Fruit fly (Drosophila melanogaster) whole organism, embryonic: ENCODE measurements around the gene CG46459.

ENCODE experiments used
- CG10462 ChIP-seq: fragments of 200-800 bp; sonication (Bioruptor generic); optimal IDR thresholded peaks from 2 replicates; lab custom pipeline; 2016; ENCODE audit warnings: missing biosample characterization, missing genetic modification characterization
- CG11456 ChIP-seq: fragments of 200-800 bp; sonication (Bioruptor generic); IDR thresholded peaks from 3 replicates; pipeline ENCODE4 v1.3.6; 2022; ENCODE audit warnings: missing biosample characterization, missing genetic modification characterization
- CG12744 ChIP-seq: fragments of 200-800 bp; sonication (Bioruptor generic); optimal IDR thresholded peaks from 2 replicates; lab custom pipeline; 2016; ENCODE audit warnings: missing biosample characterization, missing genetic modification characterization
- CG15073 ChIP-seq: fragments of 200-800 bp; sonication (Bioruptor generic); optimal IDR thresholded peaks from 2 replicates; lab custom pipeline; 2016; ENCODE audit warnings: missing biosample characterization, missing genetic modification characterization
- CG15269 ChIP-seq: fragments of 200-800 bp; sonication (Bioruptor generic); optimal IDR thresholded peaks from 2 replicates; lab custom pipeline; 2018; ENCODE audit warnings: missing biosample characterization, mild to moderate bottlenecking, missing genetic modification characterization, moderate library complexity
- CG15601 ChIP-seq: fragments of 200-800 bp; sonication (Bioruptor generic); optimal IDR thresholded peaks from 3 replicates; lab custom pipeline; 2019; ENCODE audit warnings: missing biosample characterization, mild to moderate bottlenecking, missing genetic modification characterization, moderate library complexity
- CG15696 ChIP-seq: fragments of 200-800 bp; sonication (Bioruptor generic); optimal IDR thresholded peaks from 2 replicates; lab custom pipeline; 2019; ENCODE audit warnings: missing biosample characterization, mild to moderate bottlenecking, missing genetic modification characterization, moderate library complexity
- CG1602 ChIP-seq: fragments of 200-800 bp; sonication (Bioruptor generic); optimal IDR thresholded peaks from 3 replicates; lab custom pipeline; 2016; ENCODE audit warnings: missing biosample characterization, missing genetic modification characterization
- CG17568 ChIP-seq: fragments of 200-800 bp; sonication (Bioruptor generic); optimal IDR thresholded peaks from 2 replicates; lab custom pipeline; 2018; ENCODE audit warnings: missing biosample characterization, mild to moderate bottlenecking, missing genetic modification characterization, moderate library complexity
- CG2202 ChIP-seq: fragments of 200-800 bp; sonication (Bioruptor generic); optimal IDR thresholded peaks from 2 replicates; lab custom pipeline; 2018; ENCODE audit warnings: missing biosample characterization, mild to moderate bottlenecking, missing genetic modification characterization
- CG31365 ChIP-seq: fragments of 200-800 bp; sonication (Bioruptor generic); optimal IDR thresholded peaks from 2 replicates; lab custom pipeline; 2018; ENCODE audit warnings: missing biosample characterization, mild to moderate bottlenecking, missing genetic modification characterization
- CG33213 ChIP-seq: fragments of 200-800 bp; sonication (Bioruptor generic); optimal IDR thresholded peaks from 3 replicates; lab custom pipeline; 2016; ENCODE audit warnings: missing biosample characterization, missing genetic modification characterization
- CG3838 ChIP-seq: fragments of 200-800 bp; sonication (Bioruptor generic); optimal IDR thresholded peaks from 3 replicates; lab custom pipeline; 2016; ENCODE audit warnings: missing biosample characterization, missing genetic modification characterization
- CG7372 ChIP-seq: fragments of 200-800 bp; sonication (Bioruptor generic); IDR thresholded peaks from 2 replicates; pipeline ENCODE4 v1.3.6; 2022; ENCODE audit warnings: missing biosample characterization, missing genetic modification characterization
- CG8089 ChIP-seq: fragments of 200-800 bp; sonication (Bioruptor generic); optimal IDR thresholded peaks from 3 replicates; lab custom pipeline; 2016; ENCODE audit warnings: missing biosample characterization, missing genetic modification characterization
- CkIIα-i1 ChIP-seq: fragments of 200-800 bp; sonication (Bioruptor generic); IDR thresholded peaks from 2 replicates; pipeline ENCODE4 v1.3.6; 2022; ENCODE audit warnings: missing biosample characterization, missing genetic modification characterization
- Ets65A ChIP-seq: fragments of 200-800 bp; sonication (Bioruptor generic); peaks from one replicate; lab custom pipeline; 2016; ENCODE audit warnings: missing biosample characterization, missing genetic modification characterization
- Gug ChIP-seq: fragments of 200-800 bp; sonication (Bioruptor generic); IDR thresholded peaks from 4 replicates; pipeline ENCODE4 v1.3.6; 2022; ENCODE audit warnings: missing biosample characterization, missing genetic modification characterization
- HLH3B ChIP-seq: fragments of 200-800 bp; sonication (Bioruptor generic); IDR thresholded peaks from 2 replicates; pipeline ENCODE4 v1.3.6; 2022; ENCODE audit warnings: missing biosample characterization, missing genetic modification characterization
- Hmx ChIP-seq: fragments of 200-800 bp; sonication (Bioruptor generic); optimal IDR thresholded peaks from 2 replicates; lab custom pipeline; 2016; ENCODE audit warnings: missing biosample characterization, missing genetic modification characterization
- Hr39 ChIP-seq: fragments of >200 bp; optimal IDR thresholded peaks from 2 replicates; lab custom pipeline; 2017
- Hr51 ChIP-seq, 2 experiments: fragments of 200-800 bp; sonication (Bioruptor generic); optimal IDR thresholded peaks; 2 replicates in 1 of 2; 3 replicates in 1 of 2; lab custom pipeline; 2016 to 2018; ENCODE audit warnings: missing biosample characterization in 2 of 2, missing genetic modification characterization in 2 of 2, mild to moderate bottlenecking in 1 of 2, moderate library complexity in 1 of 2
- NK7.1 ChIP-seq: fragments of 200-800 bp; sonication (Bioruptor generic); optimal IDR thresholded peaks from 3 replicates; lab custom pipeline; 2016; ENCODE audit warnings: missing biosample characterization, missing genetic modification characterization
- Sry-β ChIP-seq: fragments of 200-800 bp; sonication (Bioruptor generic); optimal IDR thresholded peaks from 2 replicates; lab custom pipeline; 2018; ENCODE audit warnings: missing biosample characterization, mild to moderate bottlenecking, missing genetic modification characterization, moderate library complexity
- TFAM ChIP-seq: fragments of 200-800 bp; sonication (Bioruptor generic); optimal IDR thresholded peaks from 2 replicates; lab custom pipeline; 2017; ENCODE audit warnings: missing biosample characterization, missing genetic modification characterization, inconsistent platforms
- al ChIP-seq: fragments of 200-800 bp; sonication (Bioruptor generic); IDR thresholded peaks from 2 replicates; pipeline ENCODE4 v1.3.6; 2022; ENCODE audit warnings: missing biosample characterization, missing genetic modification characterization
- amos ChIP-seq: fragments of 200-800 bp; sonication (Bioruptor generic); IDR thresholded peaks from 2 replicates; pipeline ENCODE4 v1.3.6; 2022; ENCODE audit warnings: missing biosample characterization, missing genetic modification characterization; ENCODE audit not compliant: partially characterized antibody
- bigmax ChIP-seq: fragments of 200-800 bp; sonication (Bioruptor generic); optimal IDR thresholded peaks from 2 replicates; lab custom pipeline; 2018; ENCODE audit warnings: missing biosample characterization, mild to moderate bottlenecking, missing genetic modification characterization
- chif ChIP-seq, 2 experiments: fragments of 200-800 bp; sonication (Bioruptor generic); optimal IDR thresholded peaks; 3 replicates each; lab custom pipeline; 2016; ENCODE audit warnings: missing biosample characterization in 2 of 2, missing genetic modification characterization in 2 of 2
- croc ChIP-seq: fragments of 200-800 bp; sonication (Bioruptor generic); conservative IDR thresholded peaks from 3 replicates; pipeline ENCODE4 v1.3.6; 2022; ENCODE audit warnings: missing biosample characterization, missing genetic modification characterization
- danr ChIP-seq: fragments of 200-800 bp; sonication (Bioruptor generic); IDR thresholded peaks from 2 replicates; pipeline ENCODE4 v1.3.6; 2022; ENCODE audit warnings: missing biosample characterization, missing genetic modification characterization
- dysf ChIP-seq: fragments of 200-800 bp; sonication (Bioruptor generic); IDR thresholded peaks from 3 replicates; pipeline ENCODE4 v1.3.6; 2022; ENCODE audit warnings: missing biosample characterization, missing genetic modification characterization
- esg ChIP-seq: fragments of 200-800 bp; sonication (Bioruptor generic); conservative IDR thresholded peaks from 2 replicates; pipeline ENCODE4 v1.3.6; 2022; ENCODE audit warnings: missing biosample characterization, missing genetic modification characterization
- gem ChIP-seq: fragments of 200-800 bp; sonication (Bioruptor generic); optimal IDR thresholded peaks from 2 replicates; lab custom pipeline; 2019; ENCODE audit warnings: missing biosample characterization, mild to moderate bottlenecking, missing genetic modification characterization, moderate library complexity
- hb ChIP-seq: fragments of 200-800 bp; sonication (Bioruptor generic); IDR thresholded peaks from 3 replicates; pipeline ENCODE4 v1.3.6; 2022; ENCODE audit warnings: missing biosample characterization, missing genetic modification characterization; ENCODE audit not compliant: partially characterized antibody
- hkb ChIP-seq, 2 experiments: fragments of 200-800 bp in 1 of 2; fragments of >200 bp in 1 of 2; sonication (Bioruptor generic) in 1 of 2; IDR thresholded peaks in 1 of 2; optimal IDR thresholded peaks in 1 of 2; 2 replicates each; pipeline versions ENCODE4 v1.3.6 to Lab custom; 2017 to 2022; ENCODE audit warnings: missing biosample characterization in 1 of 2, missing genetic modification characterization in 1 of 2
- insv ChIP-seq, 2 experiments: fragments of 200-800 bp; sonication (Bioruptor generic); optimal IDR thresholded peaks; 3 replicates each; lab custom pipeline; 2016 to 2018; ENCODE audit warnings: missing biosample characterization in 2 of 2, missing genetic modification characterization in 2 of 2
- ken ChIP-seq: fragments of 200-800 bp; sonication (Bioruptor generic); IDR thresholded peaks from 3 replicates; pipeline ENCODE4 v1.3.6; 2022; ENCODE audit warnings: missing biosample characterization, missing genetic modification characterization
- luna ChIP-seq: fragments of 200-800 bp; sonication (Bioruptor generic); optimal IDR thresholded peaks from 2 replicates; lab custom pipeline; 2016; ENCODE audit warnings: missing biosample characterization, missing genetic modification characterization
- mld ChIP-seq: fragments of 200-800 bp; sonication (Bioruptor generic); IDR thresholded peaks from 3 replicates; pipeline ENCODE4 v1.3.6; 2022; ENCODE audit warnings: missing biosample characterization, missing genetic modification characterization; ENCODE audit not compliant: partially characterized antibody
- nerfin-2 ChIP-seq: fragments of 200-800 bp; sonication (Bioruptor generic); IDR thresholded peaks from 2 replicates; pipeline ENCODE4 v1.3.6; 2022; ENCODE audit warnings: missing biosample characterization, missing genetic modification characterization; ENCODE audit not compliant: partially characterized antibody
- pnt ChIP-seq: fragments of 200-800 bp; sonication (Bioruptor generic); optimal IDR thresholded peaks from 3 replicates; lab custom pipeline; 2016; ENCODE audit warnings: missing biosample characterization, missing genetic modification characterization
- prd ChIP-seq, 3 experiments: fragments of >200 bp in 2 of 3; fragments of 200-800 bp in 1 of 3; sonication (Bioruptor generic) in 1 of 3; optimal IDR thresholded peaks in 2 of 3; IDR thresholded peaks in 1 of 3; 2 replicates in 2 of 3; 3 replicates in 1 of 3; pipeline versions ENCODE4 v1.3.6 to Lab custom; 2017 to 2022; ENCODE audit warnings: missing biosample characterization in 1 of 3, missing genetic modification characterization in 1 of 3
- shn ChIP-seq: fragments of 200-800 bp; sonication (Bioruptor generic); optimal IDR thresholded peaks from 3 replicates; lab custom pipeline; 2016; ENCODE audit warnings: missing biosample characterization, missing genetic modification characterization
- slou ChIP-seq: fragments of 200-800 bp; sonication (Bioruptor generic); optimal IDR thresholded peaks from 3 replicates; lab custom pipeline; 2016; ENCODE audit warnings: missing biosample characterization, missing genetic modification characterization
- tgo ChIP-seq: fragments of 200-800 bp; sonication (Bioruptor generic); IDR thresholded peaks from 3 replicates; pipeline ENCODE4 v1.3.6; 2022; ENCODE audit warnings: missing biosample characterization, missing genetic modification characterization
- twi ChIP-seq: fragments of 200-800 bp; optimal IDR thresholded peaks from 2 replicates; lab custom pipeline; 2019; ENCODE audit warnings: missing biosample characterization, mild to moderate bottlenecking, missing genetic modification characterization, moderate library complexity
- wdn ChIP-seq: fragments of 200-800 bp; sonication (Bioruptor generic); IDR thresholded peaks from 2 replicates; pipeline ENCODE4 v1.3.6; 2022; ENCODE audit warnings: missing biosample characterization, missing genetic modification characterization

CG46459 gene

dm6 chr3R:10680825-10681681, 15.4 kb upstream of the CG46459 start, which contains the start of gene Phyhd1 (continued):
- TF ChIP-seq mld (GFP tag; lab: Robert Waterston, UW): no peak
- TF ChIP-seq CG15269 (tag; lab: Kevin White, UChicago): peak; percentile 94
- TF ChIP-seq CG15696 (tag; lab: Kevin White, UChicago): peak; percentile 89
- peak; percentile 80 for TF ChIP-seq Hmx (GFP tag; lab: Kevin White, UChicago)
- peak; percentile 95 for TF ChIP-seq CG1602
- TF ChIP-seq Gug (GFP tag; lab: Robert Waterston, UW): peak; percentile 91
- peak; percentile 87 for TF ChIP-seq TFAM
- peak; percentile 90 for TF ChIP-seq CG7372 (GFP tag; lab: Robert Waterston, UW)
- peak; percentile 14 to 34 for TF ChIP-seq insv (GFP tag; optimal IDR thresholded peaks at IDR 0.05; lab: Kevin White, UChicago)
- no peak for TF ChIP-seq Hr39 (lab: Kevin White, UChicago)
- peak; percentile 98 for TF ChIP-seq twi (tag; lab: Kevin White, UChicago)
- peak; percentile 66 for TF ChIP-seq luna (GFP tag; lab: Kevin White, UChicago)
- peak; percentile 70 for TF ChIP-seq CG3838
- TF ChIP-seq dysf (GFP tag; lab: Robert Waterston, UW): peak; percentile 96
- peak; percentile 90 for TF ChIP-seq CG17568 (GFP tag; lab: Kevin White, UChicago)
- peak; percentile 90 to 96 for TF ChIP-seq Hr51 (GFP tag; optimal IDR thresholded peaks at IDR 0.05; lab: Kevin White, UChicago)
- TF ChIP-seq hkb (optimal IDR thresholded peaks at IDR 0.05; lab: Kevin White, UChicago): no peak
- TF ChIP-seq hkb (GFP tag; IDR thresholded peaks at IDR 0.05; lab: Robert Waterston, UW): peak; percentile 97
- TF ChIP-seq gem (tag; lab: Kevin White, UChicago): peak; percentile 99
- TF ChIP-seq nerfin-2 (GFP tag; lab: Robert Waterston, UW): no peak
- peak; percentile 96 for TF ChIP-seq NK7.1 (GFP tag; lab: Kevin White, UChicago)
- TF ChIP-seq al: peak; percentile 87
- peak; percentile 92 for TF ChIP-seq tgo (GFP tag; lab: Robert Waterston, UW)
- TF ChIP-seq CG15601 (tag; lab: Kevin White, UChicago): peak; percentile 88
- TF ChIP-seq esg (GFP tag; lab: Robert Waterston, UW): peak; percentile 94
- TF ChIP-seq pnt (GFP tag; lab: Kevin White, UChicago): peak; percentile 96
- TF ChIP-seq shn (GFP tag; lab: Kevin White, UChicago): peak; percentile 93
- TF ChIP-seq CG33213: peak; percentile 96
- TF ChIP-seq danr (GFP tag; lab: Robert Waterston, UW): peak; percentile 70
- TF ChIP-seq CG10462: peak; percentile 88
- TF ChIP-seq slou (GFP tag; lab: Kevin White, UChicago): peak; percentile 69
- peak; percentile 96 for TF ChIP-seq wdn (GFP tag; lab: Robert Waterston, UW)
- TF ChIP-seq chif (GFP tag; optimal IDR thresholded peaks at IDR 0.05; lab: Kevin White, UChicago): peak; percentile 95 to 97
- peak; percentile 81 for TF ChIP-seq CG31365
- TF ChIP-seq ken: peak; percentile 97
- TF ChIP-seq amos (GFP tag; lab: Robert Waterston, UW): no peak
- peak; percentile 94 for TF ChIP-seq CG11456 (GFP tag; lab: Robert Waterston, UW)
- TF ChIP-seq Sry-β: peak; percentile 55
- peak; percentile 98 for TF ChIP-seq Ets65A (GFP tag; lab: Kevin White, UChicago)
- TF ChIP-seq CG2202 (tag; lab: Kevin White, UChicago): peak; percentile 89
- peak; percentile 97 for TF ChIP-seq HLH3B (GFP tag; lab: Robert Waterston, UW)
- TF ChIP-seq CG12744: peak; percentile 93
- no peak for TF ChIP-seq prd (optimal IDR thresholded peaks at IDR 0.05; lab: Kevin White, UChicago)
- peak; percentile 96 for TF ChIP-seq prd (GFP tag; IDR thresholded peaks at IDR 0.05; lab: Robert Waterston, UW)
- 0 out of 2 replicates have a peak, but pooled peaks have one; percentile 50 for TF ChIP-seq CkIIα-i1 (GFP tag; lab: Robert Waterston, UW)
- TF ChIP-seq bigmax: peak; percentile 2
- peak; percentile 94 for TF ChIP-seq CG8089 (GFP tag; lab: Kevin White, UChicago)
- no peak for TF ChIP-seq hb (GFP tag; lab: Robert Waterston, UW)
- peak; percentile 75 for TF ChIP-seq CG15073
- peak; percentile 84 for TF ChIP-seq croc
